Worm (Caenorhabditis elegans) whole organism, L2 larva: Measurements from ENCODE around the gene bmy-1.

ENCODE experiments used
- dmd-4 ChIP-seq: sonication (generic microtip); optimal IDR thresholded peaks from 2 replicates; lab custom pipeline; 2017; ENCODE audit warnings: missing biosample characterization, missing genetic modification characterization
- elt-3 ChIP-seq: sonication (generic microtip); optimal IDR thresholded peaks from 2 replicates; lab custom pipeline; 2017; ENCODE audit warnings: missing biosample characterization, missing genetic modification characterization
- nhr-77 ChIP-seq: fragments of 150-350 bp; optimal IDR thresholded peaks from 2 replicates; lab custom pipeline; 2014; ENCODE audit warnings: missing biosample characterization, missing genetic modification characterization
- unc-62 ChIP-seq: fragments of 150-350 bp; optimal IDR thresholded peaks from 2 replicates; lab custom pipeline; 2014; ENCODE audit warnings: missing biosample characterization, missing genetic modification reagents, missing genetic modification characterization
- ztf-11 ChIP-seq: sonication (generic microtip); optimal IDR thresholded peaks from 2 replicates; lab custom pipeline; 2017; ENCODE audit warnings: missing biosample characterization, missing genetic modification characterization
- ztf-4 ChIP-seq: fragments of 150-350 bp; optimal IDR thresholded peaks from 2 replicates; lab custom pipeline; 2014; ENCODE audit warnings: missing biosample characterization, missing genetic modification characterization

DNA sequence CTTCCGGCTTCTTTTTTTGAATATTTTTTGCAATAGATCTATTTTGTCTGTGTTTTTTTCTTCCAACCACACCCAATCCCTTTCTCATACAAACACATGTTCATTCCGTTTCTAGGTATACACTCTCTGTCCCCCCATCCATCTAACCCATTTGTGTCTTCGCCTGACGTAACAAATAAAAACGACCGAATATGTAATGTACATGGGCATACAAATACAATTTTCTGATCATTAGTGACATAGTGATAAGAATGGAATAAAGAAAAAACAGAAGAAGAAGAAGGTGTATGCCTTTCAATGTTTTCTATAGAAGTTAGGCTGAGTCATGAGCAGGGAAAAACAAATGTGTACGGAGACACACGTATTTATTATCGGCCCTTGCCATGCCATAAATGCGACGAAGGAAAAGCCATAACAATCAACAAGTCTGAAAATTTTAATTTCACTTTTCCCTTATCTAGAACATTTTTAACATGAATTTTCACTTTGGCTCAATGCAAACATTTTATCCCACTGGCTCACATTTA lies 24.7 kb upstream of the bmy-1 start:
- no peak for TF ChIP-seq unc-62
- TF ChIP-seq ztf-4 (tag; lab: Kevin White, UChicago) = no peak
- no peak for TF ChIP-seq ztf-11
- no peak for TF ChIP-seq nhr-77 (tag; lab: Kevin White, UChicago)
- TF ChIP-seq elt-3 (tag; lab: Kevin White, UChicago) = no peak
- TF ChIP-seq dmd-4 (tag; lab: Kevin White, UChicago) = no peak
